Fruit fly (Drosophila melanogaster): ENCODE results near the gene CG17475.

The CG17475 gene

dm6 chr3R:17124177-17124576 lies 6.0 kb downstream of the CG17475 start, which contains the start of gene CG45079:
Gene CG45079, plus strand, starts transcription at chr3R:17124477.
- no peak for TF ChIP-seq Neu2 (GFP tag; optimal IDR thresholded peaks at IDR 0.05; ENCODE audit: borderline replicate concordance)
- no peak for TF ChIP-seq chinmo (GFP tag; IDR thresholded peaks at IDR 0.05; ENCODE audit: partially characterized antibody)
- TF ChIP-seq CG8388 (GFP tag; optimal IDR thresholded peaks at IDR 0.05) = no peak
- no peak for TF ChIP-seq CG2120 (GFP tag; optimal IDR thresholded peaks at IDR 0.05)
- TF ChIP-seq bsh (GFP tag; optimal IDR thresholded peaks at IDR 0.05) = no peak
- TF ChIP-seq CG15601 (tag; optimal IDR thresholded peaks at IDR 0.05) = no peak
- TF ChIP-seq CG2202 (tag; optimal IDR thresholded peaks at IDR 0.05) = no peak
- no peak for TF ChIP-seq gsb-n (tag; optimal IDR thresholded peaks at IDR 0.05)
- TF ChIP-seq MBD-R2 (GFP tag; IDR thresholded peaks at IDR 0.05) = no peak
- no peak for TF ChIP-seq pnt (GFP tag; optimal IDR thresholded peaks at IDR 0.05)

DNA sequence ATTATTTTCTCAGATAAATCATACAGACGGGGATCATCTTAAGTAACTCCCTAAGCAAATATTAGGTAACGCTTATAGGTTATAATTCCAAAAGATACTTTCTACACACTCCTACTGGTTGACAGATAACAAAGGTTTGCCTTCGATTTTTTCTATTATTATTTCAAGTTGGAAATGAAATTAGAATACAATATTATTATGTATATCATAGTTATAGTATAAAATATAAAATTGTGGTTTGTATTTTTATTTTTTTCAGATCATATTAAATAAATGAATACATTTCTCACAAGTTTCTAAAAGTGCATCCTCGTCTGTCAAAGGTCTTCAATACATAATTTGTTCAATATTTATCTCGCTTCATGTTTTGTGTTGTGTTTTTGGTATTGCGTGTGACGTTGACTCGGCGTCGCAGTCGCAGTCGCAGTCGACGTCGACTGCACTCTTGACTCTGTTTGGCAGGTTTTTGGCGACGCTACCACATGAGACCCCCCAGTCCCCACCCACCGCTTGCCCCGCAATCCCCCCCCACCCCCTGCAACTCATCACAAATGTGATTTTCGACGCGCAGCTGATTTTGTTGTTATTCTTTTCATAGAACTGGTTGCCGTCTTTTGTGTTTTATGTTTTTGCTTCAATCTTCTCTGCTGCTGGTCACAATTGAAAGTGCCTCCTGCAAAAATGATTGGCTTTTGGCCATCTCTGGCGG lies 7.3 kb downstream of the CG17475 start:
- TF ChIP-seq crol (GFP tag; IDR thresholded peaks at IDR 0.05) (peak; percentile 91), chinmo (GFP tag; IDR thresholded peaks at IDR 0.05; ENCODE audit: partially characterized antibody) (peak; percentile 88; the same call in 3 of the 4 replicates), CG2678 (tag; optimal IDR thresholded peaks at IDR 0.05) (peak; percentile 14), CG8388 (GFP tag; optimal IDR thresholded peaks at IDR 0.05) (no peak), Atf6 (GFP tag; IDR thresholded peaks at IDR 0.05) (no peak), Sox102F (GFP tag; optimal IDR thresholded peaks at IDR 0.05) (peak; percentile 18), CG6175 (GFP tag; IDR thresholded peaks at IDR 0.05) (peak; percentile 87), CG3995 (GFP tag; optimal IDR thresholded peaks at IDR 0.05) (no peak), sens (GFP tag) (peak; percentile 5), CG31441 (GFP tag; IDR thresholded peaks at IDR 0.05) (0 out of 2 replicates have a peak, but pooled peaks have one; percentile 37), CG17361 (GFP tag; IDR thresholded peaks at IDR 0.05) (0 out of 3 replicates have a peak, but pooled peaks have one; percentile 14), CG14050 (GFP tag; IDR thresholded peaks at IDR 0.05) (no peak), CG9797 (GFP tag; optimal IDR thresholded peaks at IDR 0.05) (no peak), CG30403 (GFP tag; optimal IDR thresholded peaks at IDR 0.05) (no peak), sug (tag; optimal IDR thresholded peaks at IDR 0.05) (no peak), exex (tag; optimal IDR thresholded peaks at IDR 0.05) (no peak), fru (optimal IDR thresholded peaks at IDR 0.05) (no peak), prd (optimal IDR thresholded peaks at IDR 0.05) (no peak), prd (GFP tag; IDR thresholded peaks at IDR 0.05) (no peak), CG7839 (tag; optimal IDR thresholded peaks at IDR 0.05) (peak; percentile 7), dmrt99B (tag; optimal IDR thresholded peaks at IDR 0.05) (peak; percentile 27), rib (GFP tag; IDR thresholded peaks at IDR 0.05) (peak; percentile 24; the same call in 1 of the 2 replicates), dysf (GFP tag; IDR thresholded peaks at IDR 0.05) (0 out of 3 replicates have a peak, but pooled peaks have one; percentile 10), Adf1 (GFP tag; IDR thresholded peaks at IDR 0.05) (peak; percentile 73), gem (tag; optimal IDR thresholded peaks at IDR 0.05) (peak; percentile 31), row (GFP tag; IDR thresholded peaks at IDR 0.05) (no peak), CG7372 (GFP tag; IDR thresholded peaks at IDR 0.05) (no peak), CG11093 (GFP tag; IDR thresholded peaks at IDR 0.05) (no peak), CG8281 (tag; optimal IDR thresholded peaks at IDR 0.05) (peak; percentile 95), CG4424 (GFP tag; optimal IDR thresholded peaks at IDR 0.05) (no peak), Hr51 (GFP tag; optimal IDR thresholded peaks at IDR 0.05) (peak in 1 of 2 experiments; percentile 40), HLHmδ (GFP tag; optimal IDR thresholded peaks at IDR 0.05) (no peak)
